Worm (Caenorhabditis elegans): Measurements from ENCODE around the gene ints-7.

DNA sequence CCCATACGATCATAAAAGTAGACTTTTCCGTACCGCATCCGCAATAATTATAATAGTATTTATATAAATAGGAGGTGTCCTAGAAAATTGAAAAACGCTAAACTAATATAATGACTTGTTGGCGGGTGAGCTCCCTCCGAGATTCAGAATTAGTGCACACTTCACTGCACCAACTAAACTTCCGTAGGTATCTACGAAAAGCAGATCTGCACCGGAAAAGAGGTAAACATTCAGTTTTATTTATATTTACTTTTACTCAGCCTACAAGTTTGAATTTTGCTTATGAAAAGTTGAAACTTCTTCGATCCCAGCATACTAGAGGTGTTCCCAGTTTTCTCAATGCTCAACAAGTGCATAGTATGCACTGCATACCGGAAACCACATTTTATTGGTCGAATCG, 9.4 kb downstream of the ints-7 start, which contains the start of gene F07A11.1:
- TF ChIP-seq ama-1 (optimal IDR thresholded peaks at IDR 0.05), result no peak
- TF ChIP-seq ets-7 (tag; optimal IDR thresholded peaks at IDR 0.05), result no peak
- no peak for TF ChIP-seq hnd-1 (tag; optimal IDR thresholded peaks at IDR 0.05)
- TF ChIP-seq tra-4 (tag; optimal IDR thresholded peaks at IDR 0.05), result no peak
- TF ChIP-seq hmg-4 (GFP tag; optimal IDR thresholded peaks at IDR 0.05), result no peak
- no peak for TF ChIP-seq ceh-36 (tag; optimal IDR thresholded peaks at IDR 0.05)
- TF ChIP-seq aly-1 (tag; optimal IDR thresholded peaks at IDR 0.05), result no peak
- no peak for TF ChIP-seq ceh-13 (GFP tag; optimal IDR thresholded peaks at IDR 0.05)
- no peak for TF ChIP-seq scrt-1 (GFP tag; IDR thresholded peaks at IDR 0.05)
- no peak for TF ChIP-seq F13C5.2 (tag; optimal IDR thresholded peaks at IDR 0.05)
- no peak for TF ChIP-seq flt-1 (GFP tag; IDR thresholded peaks at IDR 0.05)
- no peak for TF ChIP-seq sea-1 (GFP tag; conservative IDR thresholded peaks at IDR 0.05)
- no peak for TF ChIP-seq pes-1 (GFP tag; IDR thresholded peaks at IDR 0.05)
- TF ChIP-seq tbx-11 (GFP tag; IDR thresholded peaks at IDR 0.05), result no peak

All from whole organism, early embryonic.